Worm (Caenorhabditis elegans): ENCODE results near the gene asb-2.

Gene asb-2

ce11 chrX:4516758-4517157 lies 47.2 kb downstream of the asb-2 start (continued):
- TF ChIP-seq nhr-237 (tag; optimal IDR thresholded peaks at IDR 0.05) = no peak
- TF ChIP-seq unc-62 (GFP tag; optimal IDR thresholded peaks at IDR 0.05) = no peak
- TF ChIP-seq unc-98 (GFP tag; IDR thresholded peaks at IDR 0.05) = no peak
- no peak for TF ChIP-seq rnt-1 (tag; optimal IDR thresholded peaks at IDR 0.05)
- TF ChIP-seq elt-2 (tag; optimal IDR thresholded peaks at IDR 0.05) = no peak
- no peak for TF ChIP-seq mef-2 (tag; optimal IDR thresholded peaks at IDR 0.05)
- no peak for TF ChIP-seq zip-4 (GFP tag; optimal IDR thresholded peaks at IDR 0.05)
- TF ChIP-seq nhr-76 (tag; optimal IDR thresholded peaks at IDR 0.05) = no peak
- peak; percentile 18 for TF ChIP-seq tbx-2 (tag; optimal IDR thresholded peaks at IDR 0.05)
- TF ChIP-seq nhr-12 (tag; optimal IDR thresholded peaks at IDR 0.05) = no peak
- TF ChIP-seq nhr-19 (GFP tag; conservative IDR thresholded peaks at IDR 0.05) = no peak
- no peak for TF ChIP-seq hlh-4 (tag; optimal IDR thresholded peaks at IDR 0.05)
- peak; percentile 32 for TF ChIP-seq nhr-71 (tag; optimal IDR thresholded peaks at IDR 0.05)
- TF ChIP-seq zag-1 (tag; optimal IDR thresholded peaks at IDR 0.05) = no peak
- TF ChIP-seq ces-1 (GFP tag; optimal IDR thresholded peaks at IDR 0.05) = no peak
- TF ChIP-seq mep-1 (tag; optimal IDR thresholded peaks at IDR 0.05) = peak; percentile 57

ce11 chrX:4519968-4520367 lies 50.4 kb downstream of the asb-2 start:
- TF ChIP-seq nhr-77 (tag; optimal IDR thresholded peaks at IDR 0.05) = no peak
- peak; percentile 16 for TF ChIP-seq nhr-71 (tag; optimal IDR thresholded peaks at IDR 0.05)
- no peak for TF ChIP-seq C16A3.4 (tag; optimal IDR thresholded peaks at IDR 0.05)
- TF ChIP-seq ztf-4 (tag; optimal IDR thresholded peaks at IDR 0.05) = peak; percentile 5
- no peak for TF ChIP-seq alr-1 (tag; optimal IDR thresholded peaks at IDR 0.05; ENCODE audit: borderline replicate concordance)
- TF ChIP-seq nhr-20 (tag; optimal IDR thresholded peaks at IDR 0.05) = peak; percentile 36
- peak; percentile 31 for TF ChIP-seq snu-23 (GFP tag; optimal IDR thresholded peaks at IDR 0.05)
- TF ChIP-seq vab-15 (tag; optimal IDR thresholded peaks at IDR 0.05) = no peak
- no peak for TF ChIP-seq fos-1 (tag; optimal IDR thresholded peaks at IDR 0.05)
- TF ChIP-seq ceh-63 (GFP tag; optimal IDR thresholded peaks at IDR 0.05) = no peak
- peak; percentile 98 for TF ChIP-seq blmp-1 (tag; optimal IDR thresholded peaks at IDR 0.05)
- TF ChIP-seq ets-5 (GFP tag; IDR thresholded peaks at IDR 0.05) = no peak
- TF ChIP-seq nhr-19 (GFP tag; conservative IDR thresholded peaks at IDR 0.05) = no peak
- TF ChIP-seq snpc-4 (tag; optimal IDR thresholded peaks at IDR 0.05) = no peak
- no peak for TF ChIP-seq isw-1 (GFP tag; IDR thresholded peaks at IDR 0.05)
- TF ChIP-seq hpl-2 (GFP tag; optimal IDR thresholded peaks at IDR 0.05) = no peak
- peak in 1 of 2 experiments; percentile 25 for TF ChIP-seq egl-27 (tag; optimal IDR thresholded peaks at IDR 0.05)
- TF ChIP-seq irx-1 (tag; optimal IDR thresholded peaks at IDR 0.05) = no peak
- no peak for TF ChIP-seq dpl-1 (GFP tag; optimal IDR thresholded peaks at IDR 0.05)
- TF ChIP-seq skn-1 (tag; optimal IDR thresholded peaks at IDR 0.05) = no peak
- TF ChIP-seq xbp-1 (tag; optimal IDR thresholded peaks at IDR 0.05) = peak; percentile 97
- TF ChIP-seq nhr-84 (tag; optimal IDR thresholded peaks at IDR 0.05) = no peak
- no peak for TF ChIP-seq ceh-90 (tag; optimal IDR thresholded peaks at IDR 0.05)
- TF ChIP-seq unc-86 (tag; optimal IDR thresholded peaks at IDR 0.05) = no peak
- TF ChIP-seq zip-4 (GFP tag; optimal IDR thresholded peaks at IDR 0.05) = no peak
- TF ChIP-seq nhr-85 (tag) = peak; percentile 74
- no peak for TF ChIP-seq ceh-82 (tag; optimal IDR thresholded peaks at IDR 0.05)
- TF ChIP-seq mep-1 (tag; optimal IDR thresholded peaks at IDR 0.05) = peak; percentile 33
- peak; percentile 67 for TF ChIP-seq lin-14 (GFP tag; optimal IDR thresholded peaks at IDR 0.05)
- no peak for TF ChIP-seq lin-39 (tag; optimal IDR thresholded peaks at IDR 0.05)
- peak in 1 of 2 experiments; percentile 19 for TF ChIP-seq lin-35 (GFP tag; optimal IDR thresholded peaks at IDR 0.05)
- no peak for TF ChIP-seq nhr-47 (tag; optimal IDR thresholded peaks at IDR 0.05)
- TF ChIP-seq grh-1 (GFP tag; IDR thresholded peaks at IDR 0.05) = peak; percentile 55
- peak in 3 of 6 experiments; percentile 26 to 72 (median 41) for TF ChIP-seq elt-3 (tag; optimal IDR thresholded peaks at IDR 0.05)
- TF ChIP-seq pag-3 (tag; optimal IDR thresholded peaks at IDR 0.05; ENCODE audit: borderline replicate concordance, insufficient read depth) = no peak

All from whole organism, L1 larva.